Worm (Caenorhabditis elegans): ENCODE measurements around the gene R10D12.10.
A peak's percentile ranks its signal among the peaks of the same experiment; 100 is the strongest.

R10D12.10 gene

DNA sequence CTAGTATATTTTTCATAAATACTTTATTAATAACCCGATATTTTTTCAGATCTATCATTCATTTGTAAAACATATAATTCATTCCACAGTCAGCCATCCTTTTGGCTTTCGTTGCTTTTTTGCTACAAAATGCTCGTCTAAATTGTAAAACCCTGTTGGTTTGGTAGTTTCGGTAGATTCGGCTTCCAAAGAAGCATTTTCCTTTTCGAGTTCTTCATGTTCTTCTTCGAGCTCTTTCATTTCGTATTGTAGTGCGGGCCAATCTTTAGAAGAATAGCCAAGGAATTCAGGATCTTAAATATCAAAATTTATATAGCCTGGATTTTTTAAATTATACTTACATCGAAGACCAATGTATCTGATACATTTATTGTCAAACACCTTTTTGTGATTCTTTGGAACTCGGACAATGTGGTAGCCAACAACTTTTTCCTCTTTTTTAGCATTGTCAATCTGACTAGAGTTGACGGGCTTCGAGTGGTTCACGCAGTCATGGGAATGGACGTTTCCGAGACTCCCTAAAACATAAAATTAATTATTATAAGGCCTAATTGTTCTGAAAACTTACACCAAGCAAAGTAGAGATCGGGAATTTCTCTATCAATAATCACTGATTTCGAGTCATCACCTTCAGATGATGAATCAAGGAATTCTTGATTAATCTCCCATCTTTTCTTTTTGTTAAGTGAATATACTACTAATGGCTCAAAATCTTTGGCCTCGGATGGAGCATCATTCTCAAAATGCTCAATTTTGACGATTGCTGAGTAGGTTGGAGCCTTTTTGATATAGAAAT is 49.8 kb downstream of the R10D12.10 start:
- TF ChIP-seq ama-1 (optimal IDR thresholded peaks at IDR 0.05) (peak; percentile 87), nhr-67 (tag; optimal IDR thresholded peaks at IDR 0.05) (no peak), unc-62 (GFP tag; optimal IDR thresholded peaks at IDR 0.05) (no peak), nhr-43 (tag; optimal IDR thresholded peaks at IDR 0.05; ENCODE audit: poor library complexity, severe bottlenecking) (peak; percentile 65), eor-1 (tag; optimal IDR thresholded peaks at IDR 0.05) (no peak), R02D3.7 (tag; optimal IDR thresholded peaks at IDR 0.05) (no peak), nfya-1 (tag; optimal IDR thresholded peaks at IDR 0.05; ENCODE audit: insufficient read depth) (peak; percentile 12), mdl-1 (tag; optimal IDR thresholded peaks at IDR 0.05) (no peak), ZK546.5 (tag; optimal IDR thresholded peaks at IDR 0.05) (no peak), ztf-4 (tag; optimal IDR thresholded peaks at IDR 0.05) (peak; percentile 24), nhr-237 (tag; optimal IDR thresholded peaks at IDR 0.05) (no peak)

DNA sequence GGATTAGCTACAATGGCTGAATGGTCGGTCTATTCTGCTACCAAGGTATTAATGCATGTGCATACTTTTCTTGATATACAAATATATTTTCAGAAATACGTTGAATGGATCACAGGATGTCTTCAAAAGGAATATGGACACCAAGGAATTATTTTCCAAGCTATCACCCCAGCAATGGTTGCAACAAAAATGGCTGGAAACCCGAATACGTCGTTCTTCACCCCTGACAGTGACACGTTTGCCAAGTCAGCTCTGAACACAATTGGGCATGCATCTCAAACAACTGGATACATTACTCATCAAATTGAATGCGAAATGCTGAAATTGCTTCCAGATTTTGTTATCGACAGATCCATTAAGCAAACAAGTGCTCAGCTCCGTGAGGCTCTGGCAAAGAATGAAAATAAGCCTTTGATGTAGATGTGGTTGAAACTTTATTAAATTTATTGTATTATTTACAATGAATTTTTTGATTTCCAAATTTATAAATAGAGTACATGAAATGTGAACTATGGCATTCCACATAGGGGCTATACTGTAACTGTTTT is 50.5 kb downstream of the R10D12.10 start:
- TF ChIP-seq hmg-11 (tag; optimal IDR thresholded peaks at IDR 0.05) (no peak), elt-1 (tag; optimal IDR thresholded peaks at IDR 0.05) (no peak), nhr-11 (tag; optimal IDR thresholded peaks at IDR 0.05) (no peak), nhr-28 (tag; optimal IDR thresholded peaks at IDR 0.05) (no peak), egl-27 (tag; optimal IDR thresholded peaks at IDR 0.05) (no peak), tbx-2 (tag; optimal IDR thresholded peaks at IDR 0.05) (no peak), mml-1 (tag; optimal IDR thresholded peaks at IDR 0.05) (no peak), nfya-1 (tag; optimal IDR thresholded peaks at IDR 0.05; ENCODE audit: insufficient read depth) (no peak), ceh-82 (tag; optimal IDR thresholded peaks at IDR 0.05) (no peak), eor-1 (tag; optimal IDR thresholded peaks at IDR 0.05) (no peak), lsy-12 (tag; optimal IDR thresholded peaks at IDR 0.05) (peak; percentile 27), ceh-28 (tag; optimal IDR thresholded peaks at IDR 0.05) (no peak), unc-62 (GFP tag; optimal IDR thresholded peaks at IDR 0.05) (no peak), nhr-76 (tag; optimal IDR thresholded peaks at IDR 0.05) (no peak), unc-39 (tag; optimal IDR thresholded peaks at IDR 0.05) (no peak), nhr-43 (tag; optimal IDR thresholded peaks at IDR 0.05; ENCODE audit: poor library complexity, severe bottlenecking) (peak; percentile 78), ztf-11 (tag; optimal IDR thresholded peaks at IDR 0.05) (no peak), lin-39 (tag; optimal IDR thresholded peaks at IDR 0.05) (no peak), egl-5 (tag; optimal IDR thresholded peaks at IDR 0.05) (no peak), aly-2 (tag; optimal IDR thresholded peaks at IDR 0.05) (no peak), fkh-2 (tag; optimal IDR thresholded peaks at IDR 0.05) (no peak), ZK546.5 (tag; optimal IDR thresholded peaks at IDR 0.05) (no peak), elt-3 (tag; optimal IDR thresholded peaks at IDR 0.05) (no peak), zag-1 (tag; optimal IDR thresholded peaks at IDR 0.05) (no peak), daf-12 (tag; optimal IDR thresholded peaks at IDR 0.05) (no peak), nhr-23 (tag; optimal IDR thresholded peaks at IDR 0.05) (no peak), nhr-12 (tag; optimal IDR thresholded peaks at IDR 0.05) (no peak), nhr-237 (tag; optimal IDR thresholded peaks at IDR 0.05) (no peak), R02D3.7 (tag; optimal IDR thresholded peaks at IDR 0.05) (no peak), ceh-16 (tag; optimal IDR thresholded peaks at IDR 0.05) (no peak), nhr-77 (tag; optimal IDR thresholded peaks at IDR 0.05) (no peak), ceh-9 (tag; optimal IDR thresholded peaks at IDR 0.05) (no peak), skn-1 (tag; optimal IDR thresholded peaks at IDR 0.05) (no peak), ztf-4 (tag; optimal IDR thresholded peaks at IDR 0.05) (no peak), jun-1 (tag; optimal IDR thresholded peaks at IDR 0.05) (peak; percentile 72), pha-4 (tag; optimal IDR thresholded peaks at IDR 0.05) (peak; percentile 3), ama-1 (optimal IDR thresholded peaks at IDR 0.05) (peak; percentile 98), fos-1 (tag; optimal IDR thresholded peaks at IDR 0.05) (no peak), pqm-1 (tag; optimal IDR thresholded peaks at IDR 0.05) (no peak), sea-2 (GFP tag; optimal IDR thresholded peaks at IDR 0.05) (no peak), snpc-4 (tag; optimal IDR thresholded peaks at IDR 0.05) (no peak), mdl-1 (tag; optimal IDR thresholded peaks at IDR 0.05) (no peak), nhr-25 (tag; optimal IDR thresholded peaks at IDR 0.05) (peak; percentile 0), fkh-10 (GFP tag; optimal IDR thresholded peaks at IDR 0.05) (no peak), nhr-67 (tag; optimal IDR thresholded peaks at IDR 0.05) (no peak), elt-2 (tag; optimal IDR thresholded peaks at IDR 0.05) (peak; percentile 42), lin-15B (tag; optimal IDR thresholded peaks at IDR 0.05) (no peak)
